Worm (Caenorhabditis elegans) whole organism, L3 larva: ENCODE data around the gene B0365.9.

Experiments used
- egl-27 ChIP-seq: sonication (generic microtip); optimal IDR thresholded peaks from 4 replicates; lab custom pipeline; 2017; ENCODE audit warnings: missing biosample characterization, missing genetic modification reagents, missing genetic modification characterization
- fkh-10 ChIP-seq: sonication (generic microtip); optimal IDR thresholded peaks from 2 replicates; lab custom pipeline; 2017; ENCODE audit warnings: missing biosample characterization, missing genetic modification reagents, missing genetic modification characterization
- fos-1 ChIP-seq: fragments of 150-350 bp; optimal IDR thresholded peaks from 2 replicates; lab custom pipeline; 2014; ENCODE audit warnings: missing biosample characterization, missing genetic modification characterization
- nfya-1 ChIP-seq: sonication (generic microtip); optimal IDR thresholded peaks from 2 replicates; lab custom pipeline; 2017; ENCODE audit warnings: missing genetic modification characterization, mild to moderate bottlenecking, missing compliant biosample characterization, antibody characterized with exemption, moderate library complexity; ENCODE audit not compliant: insufficient read depth
- nhr-237 ChIP-seq: fragments of 150-350 bp; optimal IDR thresholded peaks from 2 replicates; lab custom pipeline; 2014; ENCODE audit warnings: missing biosample characterization, missing genetic modification characterization
- pha-4 ChIP-seq: fragments of 150-350 bp; optimal IDR thresholded peaks from 2 replicates; lab custom pipeline; 2014; ENCODE audit warnings: missing biosample characterization, missing genetic modification reagents, missing genetic modification characterization
- pqm-1 ChIP-seq: fragments of 150-350 bp; optimal IDR thresholded peaks from 2 replicates; lab custom pipeline; 2017; ENCODE audit warnings: missing biosample characterization, missing genetic modification characterization, inconsistent platforms
- skn-1 ChIP-seq: fragments of 150-350 bp; optimal IDR thresholded peaks from 2 replicates; lab custom pipeline; 2014; ENCODE audit warnings: missing biosample characterization, missing genetic modification characterization

- no peak for TF ChIP-seq egl-27 (tag; lab: Kevin White, UChicago)
- no peak for TF ChIP-seq pqm-1 (tag; lab: Kevin White, UChicago)
- no peak for TF ChIP-seq pha-4 (tag; lab: Kevin White, UChicago)
- TF ChIP-seq fkh-10, result no peak
- TF ChIP-seq skn-1, result no peak
- no peak for TF ChIP-seq fos-1
- TF ChIP-seq nfya-1 (tag; lab: Kevin White, UChicago), result no peak
- no peak for TF ChIP-seq nhr-237 (tag; lab: Kevin White, UChicago)
Observed at ce11 chrV:13157073-13157472, 23.7 kb upstream of the B0365.9 start.
